Fruit fly (Drosophila melanogaster) whole organism, pupa: Measurements from ENCODE around the gene CG6790.

Source experiments
- CG10348 ChIP-seq: fragments of 200-800 bp; sonication (Bioruptor generic); IDR thresholded peaks from 2 replicates; pipeline ENCODE4 v1.3.6; 2022; ENCODE audit warnings: missing biosample characterization, missing genetic modification characterization
- CG12605 ChIP-seq: fragments of 200-800 bp; sonication (Bioruptor generic); IDR thresholded peaks from 2 replicates; pipeline ENCODE4 v1.3.6; 2022; ENCODE audit warnings: missing biosample characterization, missing genetic modification characterization
- CG13204 ChIP-seq: fragments of 200-800 bp; sonication (Bioruptor generic); optimal IDR thresholded peaks from 2 replicates; lab custom pipeline; 2018; ENCODE audit warnings: missing biosample characterization, mild to moderate bottlenecking, missing genetic modification characterization, moderate library complexity
- CG14655 ChIP-seq: fragments of 200-800 bp; sonication (Bioruptor generic); optimal IDR thresholded peaks from 3 replicates; lab custom pipeline; 2017; ENCODE audit warnings: mild to moderate bottlenecking, missing biosample characterization, missing genetic modification reagents, missing genetic modification characterization
- CG15710 ChIP-seq: fragments of 200-800 bp; sonication (Bioruptor generic); optimal IDR thresholded peaks from 2 replicates; lab custom pipeline; 2018; ENCODE audit warnings: missing biosample characterization, mild to moderate bottlenecking, missing genetic modification characterization, moderate library complexity
- CG17806 ChIP-seq: fragments of 200-800 bp; sonication (Bioruptor generic); optimal IDR thresholded peaks from 2 replicates; lab custom pipeline; 2018; ENCODE audit warnings: missing biosample characterization, mild to moderate bottlenecking, missing genetic modification characterization, moderate library complexity
- CG32121 ChIP-seq: fragments of 200-800 bp; sonication (Bioruptor generic); IDR thresholded peaks from 2 replicates; pipeline ENCODE4 v1.3.6; 2022; ENCODE audit warnings: missing biosample characterization, missing genetic modification characterization
- CG34367 ChIP-seq: fragments of 200-800 bp; sonication (Bioruptor generic); optimal IDR thresholded peaks from 2 replicates; lab custom pipeline; 2018; ENCODE audit warnings: missing biosample characterization, mild to moderate bottlenecking, missing genetic modification characterization
- CG4496 ChIP-seq: fragments of 200-800 bp; sonication (Bioruptor generic); IDR thresholded peaks from 3 replicates; pipeline ENCODE4 v1.3.6; 2022; ENCODE audit warnings: missing biosample characterization, missing genetic modification characterization
- CG8159 ChIP-seq: fragments of 200-800 bp; sonication (Bioruptor generic); optimal IDR thresholded peaks from 3 replicates; lab custom pipeline; 2018; ENCODE audit warnings: missing biosample characterization, mild to moderate bottlenecking, missing genetic modification characterization, moderate library complexity
- CG8301 ChIP-seq: fragments of 200-800 bp; sonication (Bioruptor generic); optimal IDR thresholded peaks from 2 replicates; lab custom pipeline; 2018; ENCODE audit warnings: missing biosample characterization, mild to moderate bottlenecking, missing genetic modification characterization
- CG9948 ChIP-seq: fragments of 200-800 bp; sonication (Bioruptor generic); optimal IDR thresholded peaks from 2 replicates; lab custom pipeline; 2018; ENCODE audit warnings: missing biosample characterization, mild to moderate bottlenecking, missing genetic modification characterization, moderate library complexity
- D1 ChIP-seq: fragments of 200-800 bp; sonication (Bioruptor generic); optimal IDR thresholded peaks from 2 replicates; lab custom pipeline; 2018; ENCODE audit warnings: missing biosample characterization, mild to moderate bottlenecking, missing genetic modification characterization, moderate library complexity
- EcR ChIP-seq: fragments of 200-800 bp; sonication (Bioruptor generic); optimal IDR thresholded peaks from 3 replicates; lab custom pipeline; 2019; ENCODE audit warnings: missing biosample characterization, missing genetic modification characterization, mild to moderate bottlenecking, moderate library complexity, missing genetic modification reagents
- Ets98B ChIP-seq: fragments of 200-800 bp; sonication (Bioruptor generic); IDR thresholded peaks from 2 replicates; pipeline ENCODE4 v1.3.6; 2022; ENCODE audit warnings: missing biosample characterization, missing genetic modification characterization
- Pif1A ChIP-seq: fragments of 200-800 bp; sonication (Bioruptor generic); optimal IDR thresholded peaks from 3 replicates; lab custom pipeline; 2016; ENCODE audit warnings: missing biosample characterization, missing genetic modification characterization
- Pif1B ChIP-seq: fragments of 200-800 bp; sonication (Bioruptor generic); optimal IDR thresholded peaks from 3 replicates; lab custom pipeline; 2016; ENCODE audit warnings: missing biosample characterization, missing genetic modification characterization
- Snoo ChIP-seq: fragments of 200-800 bp; sonication (Bioruptor generic); optimal IDR thresholded peaks from 3 replicates; lab custom pipeline; 2017; ENCODE audit warnings: missing biosample characterization, mild to moderate bottlenecking, missing genetic modification characterization, inconsistent platforms
- fd96Ca ChIP-seq: fragments of 200-800 bp; sonication (Bioruptor generic); IDR thresholded peaks from 3 replicates; pipeline ENCODE4 v1.3.6; 2022; ENCODE audit warnings: missing biosample characterization, missing genetic modification characterization
- gl ChIP-seq: fragments of 200-800 bp; sonication (Bioruptor generic); optimal IDR thresholded peaks from 2 replicates; lab custom pipeline; 2018; ENCODE audit warnings: missing biosample characterization, mild to moderate bottlenecking, missing genetic modification characterization
- rn ChIP-seq: fragments of 200-800 bp; sonication (Bioruptor generic); IDR thresholded peaks from 2 replicates; pipeline ENCODE4 v1.3.6; 2022; ENCODE audit warnings: missing biosample characterization, missing genetic modification characterization

The CG6790 gene

DNA sequence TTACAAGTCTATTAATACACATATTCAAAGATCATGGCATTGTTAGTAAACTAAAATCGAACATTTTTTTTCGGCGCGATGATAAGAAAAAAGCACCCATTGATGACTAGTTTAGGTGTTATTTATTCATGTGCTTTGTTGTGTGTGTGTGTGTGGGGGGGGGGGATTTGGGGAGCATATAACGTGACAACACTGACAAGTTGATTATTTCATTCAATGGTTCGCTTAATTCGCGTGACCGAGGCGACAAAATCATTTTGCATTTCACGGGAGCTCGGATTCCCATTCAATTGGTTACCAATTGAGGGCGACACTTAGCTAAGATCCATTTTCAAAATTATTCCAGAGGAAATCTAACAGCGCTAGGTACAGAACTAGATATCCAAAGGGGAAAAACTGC lies 8.6 kb downstream of the CG6790 start:
- TF ChIP-seq CG4496 (GFP tag; lab: Robert Waterston, UW) (no peak), Pif1A (GFP tag; lab: Kevin White, UChicago) (no peak), CG17806 (tag; lab: Kevin White, UChicago) (no peak), CG14655 (GFP tag; lab: Kevin White, UChicago) (no peak), EcR (no peak), CG32121 (no peak), CG12605 (no peak), rn (no peak), D1 (tag; lab: Kevin White, UChicago) (no peak), Snoo (tag; lab: Kevin White, UChicago) (no peak), CG15710 (tag; lab: Kevin White, UChicago) (no peak), CG8301 (no peak), Pif1B (GFP tag; lab: Kevin White, UChicago) (no peak), fd96Ca (GFP tag; lab: Robert Waterston, UW) (no peak), CG8159 (tag; lab: Kevin White, UChicago) (no peak), CG9948 (tag; lab: Kevin White, UChicago) (no peak), CG34367 (tag; lab: Kevin White, UChicago) (no peak), Ets98B (GFP tag; lab: Robert Waterston, UW) (no peak), CG13204 (GFP tag; lab: Kevin White, UChicago) (no peak), CG10348 (GFP tag; lab: Robert Waterston, UW) (no peak)

DNA sequence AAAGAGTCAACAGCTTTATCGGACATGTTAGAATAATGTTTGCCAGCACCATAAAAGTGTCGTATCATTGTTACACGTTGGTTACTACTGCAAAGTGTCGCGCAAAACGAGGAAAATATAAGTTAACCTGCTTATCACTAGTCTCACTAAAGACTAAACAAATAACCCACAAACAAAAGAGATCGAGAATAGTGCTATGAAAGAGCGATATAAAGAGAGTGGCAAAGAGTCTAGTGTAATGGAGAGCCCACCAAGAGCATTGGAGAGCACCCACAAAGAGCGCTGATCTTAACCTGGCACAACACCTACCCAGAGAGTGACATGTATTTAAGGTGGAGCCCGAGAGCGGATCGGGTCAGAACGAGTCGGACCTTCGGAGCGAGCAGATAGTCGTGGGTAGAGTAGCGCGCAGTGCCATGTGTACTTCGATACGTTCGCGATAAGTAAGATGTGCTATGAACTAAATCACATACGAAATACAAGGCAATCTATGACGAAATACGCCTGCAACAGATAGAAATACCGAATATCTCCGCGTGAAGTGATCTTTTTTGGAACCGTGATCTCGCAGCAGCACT lies 9.6 kb downstream of the CG6790 start, which contains the start of gene Mrp4:
TSS of gene Mrp4 (plus strand) at position 378 of the 578 bp plus-strand sequence.
- TF ChIP-seq EcR (peak; percentile 6), CG10348 (GFP tag; lab: Robert Waterston, UW) (no peak), rn (no peak), CG4496 (GFP tag; lab: Robert Waterston, UW) (peak; percentile 75), D1 (tag; lab: Kevin White, UChicago) (no peak), gl (tag; lab: Kevin White, UChicago) (peak; percentile 63), Pif1A (GFP tag; lab: Kevin White, UChicago) (peak; percentile 65), Snoo (tag; lab: Kevin White, UChicago) (no peak), CG17806 (tag; lab: Kevin White, UChicago) (no peak), Pif1B (GFP tag; lab: Kevin White, UChicago) (peak; percentile 72), CG32121 (peak; percentile 74), CG34367 (tag; lab: Kevin White, UChicago) (no peak), CG13204 (GFP tag; lab: Kevin White, UChicago) (peak; percentile 48), CG8301 (no peak), CG12605 (peak; percentile 92), CG14655 (GFP tag; lab: Kevin White, UChicago) (no peak), CG15710 (tag; lab: Kevin White, UChicago) (peak; percentile 2), fd96Ca (GFP tag; lab: Robert Waterston, UW) (peak; percentile 72; the same call in 2 of the 3 replicates), Ets98B (GFP tag; lab: Robert Waterston, UW) (peak; percentile 86), CG8159 (tag; lab: Kevin White, UChicago) (no peak), CG9948 (tag; lab: Kevin White, UChicago) (no peak)

DNA sequence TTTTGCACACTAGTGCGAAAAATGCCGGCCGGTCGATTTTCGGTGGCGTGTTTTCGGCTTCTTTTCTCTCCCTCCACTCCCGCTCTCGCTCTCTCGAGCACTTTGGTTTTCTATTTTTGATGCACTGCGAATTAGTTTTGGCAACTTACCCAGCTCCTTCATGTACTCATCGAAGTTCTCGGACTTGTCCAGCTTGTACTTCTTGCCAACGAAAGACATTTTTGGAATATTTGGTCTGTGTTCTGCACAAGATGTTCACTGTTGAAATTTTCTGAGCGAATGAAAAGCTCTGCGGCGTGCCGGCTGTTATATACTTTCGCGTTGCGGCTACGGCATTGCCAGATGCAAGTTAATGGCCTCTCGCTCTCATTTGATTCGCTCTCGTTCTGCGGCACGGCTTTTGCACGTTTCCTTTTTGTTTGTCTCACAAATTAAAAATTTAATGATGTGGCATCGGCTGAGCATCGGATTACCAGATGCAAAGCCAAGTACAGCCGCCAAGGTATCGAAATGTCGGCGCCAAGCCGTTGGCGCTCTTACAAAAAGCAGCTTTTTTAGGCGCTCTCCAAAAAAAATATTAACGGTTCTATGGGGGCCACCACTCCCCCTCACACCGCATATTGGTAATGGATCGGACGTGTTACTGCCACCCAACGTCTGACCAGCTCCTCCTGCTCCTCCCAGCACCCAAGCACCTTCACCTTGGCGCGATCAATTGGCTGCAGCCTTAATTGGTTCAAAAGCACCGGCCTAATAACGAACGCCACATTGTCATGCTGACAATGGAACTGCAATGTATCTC lies 11.6 kb downstream of the CG6790 start, which contains the start of the genes fabp and sea:
TSS of gene fabp (minus strand) at position 286 of the 802 bp plus-strand sequence.
TSS of gene sea (minus strand) at position 286 of the 802 bp plus-strand sequence.
- peak; percentile 25 for TF ChIP-seq CG34367 (tag; lab: Kevin White, UChicago)
- peak; percentile 55 for TF ChIP-seq EcR
- TF ChIP-seq CG8159 (tag; lab: Kevin White, UChicago): no peak
- peak; percentile 49 for TF ChIP-seq Pif1A (GFP tag; lab: Kevin White, UChicago)
- peak; percentile 79; the same call in 2 of the 3 replicates for TF ChIP-seq CG4496 (GFP tag; lab: Robert Waterston, UW)
- TF ChIP-seq CG9948 (tag; lab: Kevin White, UChicago): no peak
- no peak for TF ChIP-seq CG10348 (GFP tag; lab: Robert Waterston, UW)
- peak; percentile 39 for TF ChIP-seq Snoo (tag; lab: Kevin White, UChicago)
- no peak; the same call in 2 of the 3 replicates for TF ChIP-seq fd96Ca (GFP tag; lab: Robert Waterston, UW)
- peak; percentile 59 for TF ChIP-seq CG12605
- TF ChIP-seq CG13204 (GFP tag; lab: Kevin White, UChicago): peak; percentile 52
- TF ChIP-seq Pif1B (GFP tag; lab: Kevin White, UChicago): peak; percentile 27
- no peak for TF ChIP-seq CG8301
- peak; percentile 61; the same call in 1 of the 2 replicates for TF ChIP-seq Ets98B (GFP tag; lab: Robert Waterston, UW)
- peak; percentile 27 for TF ChIP-seq gl (tag; lab: Kevin White, UChicago)
- TF ChIP-seq CG15710 (tag; lab: Kevin White, UChicago): peak; percentile 11
- TF ChIP-seq CG32121: peak; percentile 63
- TF ChIP-seq, all 21 proteins: peak for 12

DNA sequence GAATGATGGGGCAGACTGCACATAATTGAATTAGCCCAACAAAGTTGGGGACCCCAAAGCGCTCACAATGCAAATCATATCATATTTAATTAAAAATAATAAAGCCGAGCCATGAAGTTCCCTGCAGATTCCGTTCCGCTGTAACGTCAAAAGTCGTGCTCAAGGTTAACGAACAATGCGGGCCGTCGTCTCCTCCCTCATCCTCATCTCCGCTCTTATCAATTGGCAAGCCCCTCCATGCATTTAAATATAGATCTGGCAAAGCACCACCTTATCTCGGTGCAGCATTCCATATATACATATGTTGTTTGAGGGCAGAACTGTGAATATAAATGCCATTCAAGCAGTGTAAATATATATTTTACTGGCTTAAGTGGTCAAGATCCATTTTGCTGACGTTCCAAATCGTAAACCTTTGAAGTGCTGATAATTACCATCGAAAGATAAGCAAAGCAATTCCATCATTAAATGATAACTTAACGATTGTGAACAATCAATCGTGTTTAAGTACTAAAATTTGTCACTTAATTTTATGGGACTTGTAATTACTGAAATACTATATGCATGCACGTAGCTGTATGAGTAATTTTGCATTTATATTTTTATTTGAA lies 13.6 kb downstream of the CG6790 start:
- peak; percentile 84 for TF ChIP-seq EcR
- no peak for TF ChIP-seq CG13204 (GFP tag; lab: Kevin White, UChicago)
- TF ChIP-seq CG4496 (GFP tag; lab: Robert Waterston, UW): no peak
- TF ChIP-seq CG12605: no peak
- no peak for TF ChIP-seq CG14655 (GFP tag; lab: Kevin White, UChicago)
- no peak for TF ChIP-seq gl (tag; lab: Kevin White, UChicago)
